Fruit fly (Drosophila melanogaster) whole organism, embryonic: Measurements from ENCODE around the gene lobo.

Experiments
- Adf1 ChIP-seq: fragments of 200-800 bp; sonication (Bioruptor generic); IDR thresholded peaks from 2 replicates; pipeline ENCODE4 v1.3.6; 2022; ENCODE audit warnings: missing biosample characterization, missing genetic modification characterization
- CG10267 ChIP-seq: fragments of 200-800 bp; sonication (Bioruptor generic); optimal IDR thresholded peaks from 2 replicates; lab custom pipeline; 2018; ENCODE audit warnings: missing biosample characterization, mild to moderate bottlenecking, missing genetic modification characterization, moderate library complexity
- CG11085 ChIP-seq: fragments of 200-800 bp; sonication (Bioruptor generic); IDR thresholded peaks from 2 replicates; pipeline ENCODE4 v1.3.6; 2022; ENCODE audit warnings: missing biosample characterization, missing genetic modification characterization
- CG11247 ChIP-seq: fragments of 200-800 bp; sonication (Bioruptor generic); IDR thresholded peaks from 2 replicates; pipeline ENCODE4 v1.3.6; 2022; ENCODE audit warnings: missing biosample characterization, missing genetic modification characterization
- CG1233 ChIP-seq: fragments of 200-800 bp; sonication (Bioruptor generic); optimal IDR thresholded peaks from 4 replicates; lab custom pipeline; 2018; ENCODE audit warnings: missing biosample characterization, mild to moderate bottlenecking, missing genetic modification characterization
- CG12659 ChIP-seq: fragments of 200-800 bp; sonication (Bioruptor generic); optimal IDR thresholded peaks from 3 replicates; lab custom pipeline; 2017; ENCODE audit warnings: mild to moderate bottlenecking, missing biosample characterization, missing genetic modification reagents, missing genetic modification characterization
- CG13296 ChIP-seq: fragments of 200-800 bp; sonication (Bioruptor generic); optimal IDR thresholded peaks from 3 replicates; lab custom pipeline; 2018; ENCODE audit warnings: missing biosample characterization, mild to moderate bottlenecking, missing genetic modification characterization
- CG1603 ChIP-seq: fragments of 200-800 bp; sonication (Bioruptor generic); optimal IDR thresholded peaks from 2 replicates; lab custom pipeline; 2019; ENCODE audit warnings: missing biosample characterization, mild to moderate bottlenecking, missing genetic modification characterization, moderate library complexity
- CG17385 ChIP-seq: fragments of 200-800 bp; sonication (Bioruptor generic); optimal IDR thresholded peaks from 3 replicates; lab custom pipeline; 2018; ENCODE audit warnings: missing biosample characterization, mild to moderate bottlenecking, missing genetic modification characterization
- CG17568 ChIP-seq: fragments of 200-800 bp; sonication (Bioruptor generic); optimal IDR thresholded peaks from 2 replicates; lab custom pipeline; 2018; ENCODE audit warnings: missing biosample characterization, mild to moderate bottlenecking, missing genetic modification characterization, moderate library complexity
- CG30020 ChIP-seq: fragments of 200-800 bp; optimal IDR thresholded peaks from 2 replicates; lab custom pipeline; 2019; ENCODE audit warnings: missing biosample characterization, mild to moderate bottlenecking, missing genetic modification characterization, moderate library complexity
- CG33557 ChIP-seq: fragments of 200-800 bp; sonication (Bioruptor generic); optimal IDR thresholded peaks from 2 replicates; lab custom pipeline; 2019; ENCODE audit warnings: missing biosample characterization, mild to moderate bottlenecking, missing genetic modification characterization, moderate library complexity
- CG34224 ChIP-seq: fragments of 200-800 bp; sonication (Bioruptor generic); IDR thresholded peaks from 3 replicates; pipeline ENCODE4 v1.3.6; 2022; ENCODE audit warnings: missing biosample characterization, missing genetic modification characterization; ENCODE audit not compliant: partially characterized antibody
- CG3847 ChIP-seq: fragments of 200-800 bp; sonication (Bioruptor generic); IDR thresholded peaks from 2 replicates; pipeline ENCODE4 v1.3.6; 2022; ENCODE audit warnings: missing biosample characterization, missing genetic modification characterization
- CG4424 ChIP-seq: fragments of 200-800 bp; sonication (Bioruptor generic); optimal IDR thresholded peaks from 3 replicates; lab custom pipeline; 2016; ENCODE audit warnings: missing biosample characterization, missing genetic modification characterization
- CG6175 ChIP-seq: fragments of 200-800 bp; sonication (Bioruptor generic); IDR thresholded peaks from 3 replicates; pipeline ENCODE4 v1.3.6; 2022; ENCODE audit warnings: missing biosample characterization, missing genetic modification characterization
- CG8281 ChIP-seq: fragments of 200-800 bp; sonication (Bioruptor generic); optimal IDR thresholded peaks from 2 replicates; lab custom pipeline; 2018; ENCODE audit warnings: missing biosample characterization, mild to moderate bottlenecking, missing genetic modification characterization, moderate library complexity
- E2f1 ChIP-seq: fragments of 200-800 bp; sonication (Bioruptor generic); IDR thresholded peaks from 2 replicates; pipeline ENCODE4 v1.3.6; 2022; ENCODE audit warnings: missing biosample characterization, missing genetic modification characterization
- Eip74EF ChIP-seq, 2 experiments: fragments of 200-800 bp in 1 of 2; fragments of >200 bp in 1 of 2; sonication (Bioruptor generic) in 1 of 2; optimal IDR thresholded peaks; 2 replicates each; lab custom pipeline; 2017 to 2019; ENCODE audit warnings: missing biosample characterization in 2 of 2, missing genetic modification characterization in 2 of 2, mild to moderate bottlenecking in 1 of 2, moderate library complexity in 1 of 2
- Ets65A ChIP-seq: fragments of 200-800 bp; sonication (Bioruptor generic); peaks from one replicate; lab custom pipeline; 2016; ENCODE audit warnings: missing biosample characterization, missing genetic modification characterization
- HHEX ChIP-seq: fragments of 200-800 bp; sonication (Bioruptor generic); optimal IDR thresholded peaks from 3 replicates; lab custom pipeline; 2017; ENCODE audit warnings: missing biosample characterization, mild to moderate bottlenecking, missing genetic modification characterization, missing genetic modification reagents
- Hr51 ChIP-seq, 2 experiments: fragments of 200-800 bp; sonication (Bioruptor generic); optimal IDR thresholded peaks; 2 replicates in 1 of 2; 3 replicates in 1 of 2; lab custom pipeline; 2016 to 2018; ENCODE audit warnings: missing biosample characterization in 2 of 2, missing genetic modification characterization in 2 of 2, mild to moderate bottlenecking in 1 of 2, moderate library complexity in 1 of 2
- Hr78 ChIP-seq, 2 experiments: fragments of 200-800 bp in 1 of 2; fragments of >200 bp in 1 of 2; sonication (Bioruptor generic) in 1 of 2; optimal IDR thresholded peaks; 2 replicates each; lab custom pipeline; 2017 to 2019; ENCODE audit warnings: missing biosample characterization in 2 of 2, missing genetic modification characterization in 2 of 2, mild to moderate bottlenecking in 1 of 2, moderate library complexity in 1 of 2
- MBD-R2 ChIP-seq: fragments of 200-800 bp; sonication (Bioruptor generic); IDR thresholded peaks from 2 replicates; pipeline ENCODE4 v1.3.6; 2022; ENCODE audit warnings: missing biosample characterization, missing genetic modification characterization
- Mad ChIP-seq: fragments of 200-800 bp; sonication (Bioruptor generic); optimal IDR thresholded peaks from 2 replicates; lab custom pipeline; 2016; ENCODE audit warnings: missing biosample characterization, missing genetic modification characterization
- Mrtf ChIP-seq: fragments of 200-800 bp; sonication (Bioruptor generic); IDR thresholded peaks from 3 replicates; pipeline ENCODE4 v1.3.6; 2022; ENCODE audit warnings: missing biosample characterization, missing genetic modification characterization
- Spps ChIP-seq: fragments of 200-800 bp; sonication (Bioruptor generic); optimal IDR thresholded peaks from 2 replicates; lab custom pipeline; 2018; ENCODE audit warnings: missing biosample characterization, mild to moderate bottlenecking, missing genetic modification characterization
- YL-1 ChIP-seq: fragments of 200-800 bp; sonication (Bioruptor generic); optimal IDR thresholded peaks from 3 replicates; lab custom pipeline; 2017; ENCODE audit warnings: missing biosample characterization, mild to moderate bottlenecking, missing genetic modification characterization
- caup ChIP-seq: fragments of 200-800 bp; sonication (Bioruptor generic); optimal IDR thresholded peaks from 3 replicates; lab custom pipeline; 2017; ENCODE audit warnings: missing biosample characterization, mild to moderate bottlenecking, missing genetic modification characterization, moderate library complexity; ENCODE audit not compliant: severe bottlenecking
- cwo ChIP-seq: fragments of 200-800 bp; sonication (Bioruptor generic); optimal IDR thresholded peaks from 3 replicates; lab custom pipeline; 2017; ENCODE audit warnings: missing biosample characterization, missing genetic modification characterization, mild to moderate bottlenecking, moderate library complexity, missing genetic modification reagents
- dm ChIP-seq: fragments of 200-800 bp; sonication (Bioruptor generic); optimal IDR thresholded peaks from 3 replicates; lab custom pipeline; 2016; ENCODE audit warnings: missing biosample characterization, missing genetic modification characterization
- exex ChIP-seq: fragments of 200-800 bp; sonication (Bioruptor generic); optimal IDR thresholded peaks from 4 replicates; lab custom pipeline; 2018; ENCODE audit warnings: missing biosample characterization, mild to moderate bottlenecking, missing genetic modification characterization, moderate library complexity
- gem ChIP-seq: fragments of 200-800 bp; sonication (Bioruptor generic); optimal IDR thresholded peaks from 2 replicates; lab custom pipeline; 2019; ENCODE audit warnings: missing biosample characterization, mild to moderate bottlenecking, missing genetic modification characterization, moderate library complexity
- gfzf ChIP-seq: fragments of 200-800 bp; sonication (Bioruptor generic); optimal IDR thresholded peaks from 2 replicates; lab custom pipeline; 2016; ENCODE audit warnings: missing biosample characterization, mild to moderate bottlenecking, missing genetic modification characterization, moderate library complexity
- grn ChIP-seq: fragments of 200-800 bp; sonication (Bioruptor generic); optimal IDR thresholded peaks from 3 replicates; lab custom pipeline; 2017; ENCODE audit warnings: missing biosample characterization, missing genetic modification characterization
- ind ChIP-seq: fragments of 200-800 bp; sonication (Bioruptor generic); optimal IDR thresholded peaks from 3 replicates; lab custom pipeline; 2016; ENCODE audit warnings: missing biosample characterization, missing genetic modification characterization
- inv ChIP-seq: fragments of 200-800 bp; sonication (Bioruptor generic); IDR thresholded peaks from 2 replicates; pipeline ENCODE4 v1.3.6; 2022; ENCODE audit warnings: missing biosample characterization, missing genetic modification characterization; ENCODE audit not compliant: partially characterized antibody
- mirr ChIP-seq: fragments of 200-800 bp; sonication (Bioruptor generic); optimal IDR thresholded peaks from 3 replicates; lab custom pipeline; 2018; ENCODE audit warnings: missing biosample characterization, mild to moderate bottlenecking, missing genetic modification characterization
- onecut ChIP-seq: fragments of 200-800 bp; sonication (Bioruptor generic); IDR thresholded peaks from 2 replicates; pipeline ENCODE4 v1.3.6; 2022; ENCODE audit warnings: missing biosample characterization, missing genetic modification characterization
- pzg ChIP-seq: fragments of 200-800 bp; sonication (Bioruptor generic); optimal IDR thresholded peaks from 3 replicates; lab custom pipeline; 2018; ENCODE audit warnings: missing biosample characterization, mild to moderate bottlenecking, missing genetic modification characterization, moderate library complexity
- row ChIP-seq: fragments of 200-800 bp; sonication (Bioruptor generic); IDR thresholded peaks from 3 replicates; pipeline ENCODE4 v1.3.6; 2022; ENCODE audit warnings: missing biosample characterization, missing genetic modification characterization
- sens ChIP-seq: fragments of 200-800 bp; sonication (Bioruptor generic); peaks from one replicate; lab custom pipeline; 2016; ENCODE audit warnings: missing biosample characterization, missing genetic modification characterization
- seq ChIP-seq: fragments of 200-800 bp; sonication (Bioruptor generic); IDR thresholded peaks from 2 replicates; pipeline ENCODE4 v1.3.6; 2022; ENCODE audit warnings: missing biosample characterization, missing genetic modification characterization
- stc ChIP-seq: fragments of 200-800 bp; sonication (Bioruptor generic); IDR thresholded peaks from 2 replicates; pipeline ENCODE4 v1.3.6; 2022; ENCODE audit warnings: missing biosample characterization, missing genetic modification characterization
- tio ChIP-seq: fragments of 200-800 bp; sonication (Bioruptor generic); optimal IDR thresholded peaks from 2 replicates; lab custom pipeline; 2017; ENCODE audit warnings: missing biosample characterization, missing genetic modification characterization, inconsistent platforms
- tx ChIP-seq: fragments of 200-800 bp; sonication (Bioruptor generic); optimal IDR thresholded peaks from 2 replicates; lab custom pipeline; 2016; ENCODE audit warnings: missing biosample characterization, missing genetic modification characterization
- unc-4 ChIP-seq: fragments of 200-800 bp; sonication (Bioruptor generic); IDR thresholded peaks from 2 replicates; pipeline ENCODE4 v1.3.6; 2022; ENCODE audit warnings: missing biosample characterization, missing genetic modification characterization; ENCODE audit not compliant: partially characterized antibody

The lobo gene

DNA sequence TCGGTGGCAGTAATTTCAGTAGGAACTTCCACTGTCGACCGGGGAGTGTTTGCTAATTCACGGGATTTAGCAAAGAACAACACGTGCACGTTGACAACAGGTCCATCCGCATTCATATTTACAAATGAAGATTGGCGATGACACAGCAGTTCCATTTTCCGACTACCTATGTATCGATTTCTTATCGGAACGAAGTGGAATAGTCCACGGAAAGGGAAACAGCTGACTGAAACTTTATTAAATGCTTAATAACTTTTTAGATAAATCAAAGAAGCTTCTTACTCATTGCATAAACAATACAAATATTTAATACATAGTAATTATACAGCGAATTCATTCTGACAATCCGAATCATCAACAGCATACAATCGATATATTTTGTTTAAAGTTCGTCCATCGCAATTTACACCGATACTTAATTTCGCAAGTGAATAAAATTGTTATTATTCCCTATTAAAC, 66.3 kb downstream of the lobo start, which contains the start of the genes Mocs2A, Mocs2B and Clbn (continued):
- TF ChIP-seq gfzf (GFP tag; lab: Kevin White, UChicago) (no peak), YL-1 (GFP tag; lab: Kevin White, UChicago) (peak; percentile 49), Hr51 (GFP tag; optimal IDR thresholded peaks at IDR 0.05; lab: Kevin White, UChicago) (no peak), pzg (GFP tag; lab: Kevin White, UChicago) (peak; percentile 48), CG10267 (tag; lab: Kevin White, UChicago) (peak; percentile 18), Spps (no peak), CG34224 (GFP tag; lab: Robert Waterston, UW) (peak; percentile 77), dm (GFP tag; lab: Kevin White, UChicago) (peak; percentile 62), row (peak; percentile 64), inv (peak; percentile 73), CG3847 (GFP tag; lab: Robert Waterston, UW) (no peak; the same call in 1 of the 2 replicates), CG6175 (GFP tag; lab: Robert Waterston, UW) (no peak), CG1603 (tag; lab: Kevin White, UChicago) (peak; percentile 48), CG17568 (no peak), unc-4 (GFP tag; lab: Robert Waterston, UW) (peak; percentile 84)

DNA sequence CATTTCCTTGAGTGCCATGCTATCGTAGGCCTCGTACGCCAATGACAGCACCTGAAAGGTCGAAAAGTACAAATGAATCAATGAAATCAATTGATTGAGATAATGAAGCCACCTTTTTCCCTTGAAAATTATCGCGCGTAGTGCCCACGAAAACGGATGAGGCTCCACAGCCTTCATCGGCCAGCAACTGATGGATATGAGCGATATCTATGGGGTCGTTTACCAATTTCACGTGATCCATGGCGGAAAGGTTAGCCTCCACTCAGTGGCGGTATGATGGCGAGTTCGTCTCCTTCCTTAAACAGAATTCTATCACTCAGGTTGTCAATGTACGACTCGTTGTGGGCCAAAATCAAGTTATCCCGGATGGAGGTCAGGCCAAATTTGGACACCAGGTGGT, 66.8 kb downstream of the lobo start:
- TF ChIP-seq Ets65A (GFP tag; lab: Kevin White, UChicago) (peak; percentile 4), exex (tag; lab: Kevin White, UChicago) (peak; percentile 23), grn (GFP tag; lab: Kevin White, UChicago) (peak; percentile 19), Eip74EF (GFP tag; optimal IDR thresholded peaks at IDR 0.05; lab: Kevin White, UChicago) (no peak), tx (GFP tag; lab: Kevin White, UChicago) (no peak), CG8281 (tag; lab: Kevin White, UChicago) (peak; percentile 64), Mad (GFP tag; lab: Kevin White, UChicago) (no peak), mirr (GFP tag; lab: Kevin White, UChicago) (peak; percentile 6), Hr78 (GFP tag; optimal IDR thresholded peaks at IDR 0.05; lab: Kevin White, UChicago) (no peak), cwo (GFP tag; lab: Kevin White, UChicago) (peak; percentile 42), CG11247 (0 out of 2 replicates have a peak, but pooled peaks have one; percentile 7)

DNA sequence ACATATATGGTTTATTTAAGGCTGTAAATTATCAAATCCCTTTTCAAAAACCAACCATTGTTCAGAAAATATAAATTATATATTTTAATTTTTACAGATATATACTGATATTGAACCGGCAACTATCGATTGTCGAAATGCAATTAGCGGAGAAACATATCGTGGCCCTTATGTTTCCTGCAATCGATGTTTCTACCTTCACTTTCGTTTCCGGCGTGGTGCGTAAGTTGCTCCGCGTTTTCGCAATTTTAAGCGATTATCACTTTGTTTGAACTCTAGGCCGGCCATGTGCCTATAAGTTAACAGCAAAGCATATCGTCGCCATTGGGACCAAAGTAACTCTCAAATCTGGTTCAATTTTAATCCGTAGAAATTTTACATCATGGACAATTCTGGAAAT, 70.3 kb downstream of the lobo start, which contains the start of gene vig2:
Gene vig2, plus strand, starts transcription at position 112 of the 400 bp plus-strand sequence.
- peak; percentile 56 for TF ChIP-seq CG13296
- TF ChIP-seq stc (GFP tag; lab: Robert Waterston, UW) = peak; percentile 38; the same call in 1 of the 2 replicates
- TF ChIP-seq CG30020 = peak; percentile 25
- peak; percentile 66 for TF ChIP-seq CG1233
- TF ChIP-seq Adf1 (GFP tag; lab: Robert Waterston, UW) = peak; percentile 28
- peak; percentile 93 for TF ChIP-seq CG11085 (GFP tag; lab: Robert Waterston, UW)
- peak; percentile 58 for TF ChIP-seq MBD-R2 (GFP tag; lab: Robert Waterston, UW)
- TF ChIP-seq CG17385 (GFP tag; lab: Kevin White, UChicago) = peak; percentile 60
- TF ChIP-seq CG33557 = peak; percentile 12
- TF ChIP-seq CG12659 (GFP tag; lab: Kevin White, UChicago) = peak; percentile 44
- TF ChIP-seq gem (tag; lab: Kevin White, UChicago) = peak; percentile 13
- TF ChIP-seq tio (GFP tag; lab: Kevin White, UChicago) = peak; percentile 1
- TF ChIP-seq caup (GFP tag; lab: Kevin White, UChicago) = peak; percentile 73
- 0 out of 2 replicates have a peak, but pooled peaks have one; percentile 32 for TF ChIP-seq seq
- TF ChIP-seq HHEX (GFP tag; lab: Kevin White, UChicago) = peak; percentile 71
- peak; percentile 4 for TF ChIP-seq CG4424 (GFP tag; lab: Kevin White, UChicago)
- peak; percentile 67 for TF ChIP-seq E2f1 (GFP tag; lab: Robert Waterston, UW)
- TF ChIP-seq onecut (GFP tag; lab: Robert Waterston, UW) = peak; percentile 84
- peak; percentile 71; the same call in 1 of the 3 replicates for TF ChIP-seq CG6175 (GFP tag; lab: Robert Waterston, UW)
- peak; percentile 36 for TF ChIP-seq YL-1 (GFP tag; lab: Kevin White, UChicago)
- TF ChIP-seq sens = peak; percentile 78
- peak; percentile 20 for TF ChIP-seq ind
- TF ChIP-seq Mrtf = peak; percentile 49; the same call in 1 of the 3 replicates
